Worm (Caenorhabditis elegans): ENCODE measurements around the gene srbc-29.

Gene srbc-29

DNA sequence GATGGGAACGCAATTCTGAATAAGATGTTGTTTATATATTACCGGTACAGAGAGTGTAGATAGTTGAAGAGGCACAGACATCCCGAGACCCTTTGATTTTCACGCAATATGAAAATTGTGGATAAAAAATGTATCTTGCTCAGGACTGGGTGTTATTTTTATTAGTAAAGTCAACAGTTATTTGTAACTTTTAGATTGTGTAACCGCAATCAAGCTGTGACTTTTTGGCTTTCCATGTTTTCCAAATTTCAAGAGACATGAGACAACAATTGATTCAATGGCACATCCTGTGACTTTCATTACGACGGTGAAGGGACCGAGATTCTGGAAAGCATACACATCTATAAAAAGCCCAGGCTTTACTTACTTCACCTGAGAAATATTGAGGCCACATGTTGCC, 5.5 kb upstream of the srbc-29 start:
- TF ChIP-seq lin-13 (GFP tag; optimal IDR thresholded peaks at IDR 0.05) (no peak), F13H6.1 (tag; optimal IDR thresholded peaks at IDR 0.05) (no peak), ZK546.5 (tag; optimal IDR thresholded peaks at IDR 0.05) (no peak)

DNA sequence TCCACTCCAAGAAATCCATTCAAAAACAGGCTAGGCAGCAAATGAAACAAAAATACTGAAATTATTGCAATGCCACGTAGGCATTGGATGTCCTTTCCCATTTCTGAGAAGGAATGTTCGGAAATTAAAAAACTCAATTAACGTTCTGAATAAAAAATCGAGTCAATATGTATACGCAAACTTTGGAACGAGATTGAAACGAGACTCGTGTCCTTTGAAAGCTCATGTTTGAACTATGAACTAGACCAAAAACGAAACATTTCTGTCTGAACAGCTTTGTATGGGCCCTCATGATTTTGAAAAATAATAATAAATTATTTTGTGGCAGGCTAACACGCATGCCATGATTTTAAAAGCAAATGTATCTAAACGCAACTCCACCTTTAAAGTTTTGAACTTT, 4.3 kb upstream of the srbc-29 start, which contains the start of gene oac-2:
oac-2 (minus strand) TSS at position 101 of the 400 bp plus-strand sequence.
- no peak for TF ChIP-seq sem-4 (tag; optimal IDR thresholded peaks at IDR 0.05)
- TF ChIP-seq unc-55 (GFP tag; optimal IDR thresholded peaks at IDR 0.05) = no peak
- no peak for TF ChIP-seq lin-39 (tag; optimal IDR thresholded peaks at IDR 0.05)
- no peak for TF ChIP-seq ztf-4 (tag; optimal IDR thresholded peaks at IDR 0.05)
- TF ChIP-seq R02D3.7 (tag; optimal IDR thresholded peaks at IDR 0.05) = no peak
- no peak for TF ChIP-seq mbf-1 (tag; optimal IDR thresholded peaks at IDR 0.05)
- TF ChIP-seq snpc-4 (tag; optimal IDR thresholded peaks at IDR 0.05) = no peak
- no peak for TF ChIP-seq lin-13 (GFP tag; optimal IDR thresholded peaks at IDR 0.05)
- TF ChIP-seq skn-1 (tag; optimal IDR thresholded peaks at IDR 0.05) = no peak
- TF ChIP-seq nhr-23 (tag; optimal IDR thresholded peaks at IDR 0.05) = no peak
- no peak for TF ChIP-seq ztf-11 (tag; optimal IDR thresholded peaks at IDR 0.05)
- no peak for TF ChIP-seq peb-1 (tag; optimal IDR thresholded peaks at IDR 0.05)
- no peak for TF ChIP-seq gmeb-1 (tag; optimal IDR thresholded peaks at IDR 0.05)
- no peak for TF ChIP-seq ceh-16 (tag; optimal IDR thresholded peaks at IDR 0.05)
- no peak for TF ChIP-seq sma-3 (GFP tag; optimal IDR thresholded peaks at IDR 0.05)
- no peak for TF ChIP-seq lsy-2 (tag; optimal IDR thresholded peaks at IDR 0.05)
- no peak for TF ChIP-seq lin-11 (tag; optimal IDR thresholded peaks at IDR 0.05)
- no peak for TF ChIP-seq ZK546.5 (tag; optimal IDR thresholded peaks at IDR 0.05)
- no peak for TF ChIP-seq mab-5 (tag; optimal IDR thresholded peaks at IDR 0.05)

DNA sequence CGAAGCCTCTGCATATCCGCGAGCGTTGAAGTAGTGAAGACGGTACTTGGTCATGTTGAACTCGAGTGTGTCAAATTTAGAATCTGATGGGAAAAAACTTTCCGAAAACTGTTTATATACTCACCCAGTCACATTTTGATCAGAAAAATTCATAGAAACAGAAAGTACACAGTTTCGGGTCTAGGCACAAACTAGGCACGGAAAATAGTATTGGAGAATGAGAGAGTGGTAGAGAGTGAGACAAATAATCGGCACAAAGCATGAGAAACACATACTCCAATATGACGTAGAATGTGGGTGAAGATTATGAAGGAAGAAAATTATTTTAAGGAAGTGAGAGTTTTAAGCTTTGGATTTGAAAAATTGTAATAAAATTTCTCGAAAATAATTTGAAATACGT, 2.2 kb downstream of the srbc-29 start, which contains the start of gene gst-33:
gst-33 (minus strand) TSS at position 127 of the 400 bp plus-strand sequence.
- TF ChIP-seq gmeb-1 (tag; optimal IDR thresholded peaks at IDR 0.05) = peak; percentile 61
- no peak for TF ChIP-seq skn-1 (tag; optimal IDR thresholded peaks at IDR 0.05)
- peak; percentile 41 for TF ChIP-seq fos-1 (tag; optimal IDR thresholded peaks at IDR 0.05)
- peak; percentile 22 for TF ChIP-seq crh-2 (tag; optimal IDR thresholded peaks at IDR 0.05)
- TF ChIP-seq F13H6.1 (tag; optimal IDR thresholded peaks at IDR 0.05) = peak; percentile 4
- peak; percentile 73 for TF ChIP-seq sma-9 (GFP tag; optimal IDR thresholded peaks at IDR 0.05)
- no peak for TF ChIP-seq sma-9 (tag; optimal IDR thresholded peaks at IDR 0.05)
- TF ChIP-seq nhr-23 (tag; optimal IDR thresholded peaks at IDR 0.05) = no peak
- TF ChIP-seq C34F6.9 (tag; optimal IDR thresholded peaks at IDR 0.05) = no peak
- TF ChIP-seq blmp-1 (tag; optimal IDR thresholded peaks at IDR 0.05; ENCODE audit: insufficient read depth) = peak; percentile 61
- TF ChIP-seq Y55F3AM.14 (GFP tag; optimal IDR thresholded peaks at IDR 0.05) = no peak
- peak; percentile 39 for TF ChIP-seq nhr-129 (tag; optimal IDR thresholded peaks at IDR 0.05)
- no peak for TF ChIP-seq lin-39 (tag; optimal IDR thresholded peaks at IDR 0.05)

DNA sequence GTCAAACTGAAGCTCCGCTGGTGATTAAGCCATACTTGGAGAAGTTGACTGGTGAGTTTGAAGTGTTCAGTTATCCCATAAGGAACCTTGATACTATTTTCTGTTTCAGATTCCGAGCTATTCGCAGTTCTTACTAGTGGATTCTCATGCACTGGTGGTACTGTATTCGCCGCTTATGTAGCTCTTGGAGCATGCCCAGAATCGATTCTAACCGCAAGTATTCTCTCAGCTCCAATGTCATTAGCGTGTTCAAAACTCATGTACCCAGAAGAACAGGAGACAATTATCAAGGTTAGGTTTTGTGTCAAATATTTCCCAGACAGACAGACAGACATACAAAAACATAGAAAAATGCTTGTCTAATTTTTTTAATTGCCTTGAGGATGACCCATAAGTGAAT, 5.8 kb downstream of the srbc-29 start:
- TF ChIP-seq nhr-11 (tag; optimal IDR thresholded peaks at IDR 0.05) (no peak), snpc-4 (tag; optimal IDR thresholded peaks at IDR 0.05) (no peak), nhr-77 (tag; optimal IDR thresholded peaks at IDR 0.05) (no peak), unc-62 (GFP tag; optimal IDR thresholded peaks at IDR 0.05) (no peak), sma-3 (GFP tag; optimal IDR thresholded peaks at IDR 0.05) (no peak), dmd-4 (tag; optimal IDR thresholded peaks at IDR 0.05) (no peak)

DNA sequence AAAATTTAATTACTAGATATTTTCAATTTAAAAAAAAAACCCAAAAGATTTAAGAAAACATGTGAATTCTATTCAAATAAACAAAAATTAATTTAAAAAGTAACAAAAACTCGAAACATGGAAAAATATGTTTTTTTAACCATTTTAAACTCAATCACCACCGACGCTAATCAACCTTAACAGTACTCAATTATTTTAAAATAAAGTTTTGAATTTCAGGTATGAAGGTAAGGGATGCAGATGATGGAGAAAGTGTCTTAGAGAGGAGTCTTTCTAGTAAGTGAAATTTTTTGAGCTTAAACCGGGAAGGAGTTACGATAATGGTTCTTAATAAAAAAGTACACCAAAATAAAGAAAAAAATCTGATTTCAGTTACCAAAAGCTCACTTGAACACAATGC, 7.2 kb downstream of the srbc-29 start, which contains the start of gene slc-28.1:
slc-28.1 (plus strand) TSS at position 301 of the 400 bp plus-strand sequence.
- TF ChIP-seq nhr-6 (tag; optimal IDR thresholded peaks at IDR 0.05) (no peak), unc-55 (GFP tag; optimal IDR thresholded peaks at IDR 0.05) (no peak), nhr-25 (tag; optimal IDR thresholded peaks at IDR 0.05) (no peak), ceh-16 (tag; optimal IDR thresholded peaks at IDR 0.05) (no peak), lin-13 (GFP tag; optimal IDR thresholded peaks at IDR 0.05) (no peak)

DNA sequence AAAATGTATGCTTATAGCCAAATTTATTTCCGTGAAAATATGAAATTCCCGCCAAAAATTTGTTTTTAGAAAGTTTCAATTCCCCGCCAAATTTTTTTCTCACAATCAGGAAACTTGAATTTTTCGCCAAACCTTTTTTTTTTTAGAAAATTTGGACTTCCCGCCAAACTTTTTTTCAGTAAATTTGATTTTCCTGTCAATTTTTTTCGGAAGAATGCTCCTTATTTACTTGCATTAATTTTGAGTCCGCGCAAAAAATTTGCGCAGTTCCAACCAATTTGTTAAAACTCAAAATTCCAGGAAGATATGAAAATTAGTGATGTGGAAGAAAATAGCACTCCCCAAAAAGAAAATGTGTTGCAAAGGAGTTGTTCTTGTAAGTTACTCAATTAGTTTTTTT, 10.8 kb downstream of the srbc-29 start, which contains the start of gene slc-28.2:
slc-28.2 (plus strand) TSS at position 301 of the 400 bp plus-strand sequence.
- no peak for TF ChIP-seq lin-13 (GFP tag; optimal IDR thresholded peaks at IDR 0.05)

Measured in whole organism, L2 larva.